Worm (Caenorhabditis elegans) whole organism, young adult: ENCODE results near the gene mip-2.

Source experiments
- C06A6.2 ChIP-seq: fragments of 200-800 bp; sonication (Bioruptor generic); conservative IDR thresholded peaks from 2 replicates; pipeline ENCODE4 v1.3.6; 2022; ENCODE audit warnings: missing genetic modification characterization, missing compliant biosample characterization
- D2030.7 ChIP-seq: fragments of 200-800 bp; sonication (Bioruptor generic); IDR thresholded peaks from 2 replicates; pipeline ENCODE4 v1.3.6; 2022; ENCODE audit warnings: missing genetic modification reagents, missing genetic modification characterization, missing compliant biosample characterization
- F22D6.2 ChIP-seq: sonication (generic microtip); optimal IDR thresholded peaks from 2 replicates; lab custom pipeline; 2016; ENCODE audit warnings: mild to moderate bottlenecking, missing genetic modification characterization, missing compliant biosample characterization
- F49E8.2 ChIP-seq: sonication (generic microtip); optimal IDR thresholded peaks from 3 replicates; lab custom pipeline; 2017; ENCODE audit warnings: missing genetic modification characterization, mild to moderate bottlenecking, missing compliant biosample characterization, antibody characterized with exemption, moderate library complexity; ENCODE audit not compliant: insufficient read depth
- F57C9.4 ChIP-seq: sonication (generic microtip); optimal IDR thresholded peaks from 2 replicates; lab custom pipeline; 2017; ENCODE audit warnings: mild to moderate bottlenecking, missing genetic modification characterization, missing compliant biosample characterization
- K11D2.4 ChIP-seq: fragments of 200-800 bp; sonication (Bioruptor generic); IDR thresholded peaks from 2 replicates; pipeline ENCODE4 v1.3.6; 2022; ENCODE audit warnings: missing genetic modification reagents, missing genetic modification characterization, missing compliant biosample characterization
- Y53F4B.3 ChIP-seq: fragments of 200-800 bp; sonication (Bioruptor generic); IDR thresholded peaks from 2 replicates; pipeline ENCODE4 v1.3.6; 2022; ENCODE audit warnings: missing genetic modification reagents, missing genetic modification characterization, missing compliant biosample characterization
- Y56A3A.18 ChIP-seq: fragments of 200-800 bp; sonication (Bioruptor generic); IDR thresholded peaks from 2 replicates; pipeline ENCODE4 v1.3.6; 2022; ENCODE audit warnings: missing genetic modification reagents, missing genetic modification characterization, missing compliant biosample characterization
- Y67H2A.10 ChIP-seq: fragments of 200-800 bp; sonication (Bioruptor generic); conservative IDR thresholded peaks from 2 replicates; pipeline ENCODE4 v1.3.6; 2022; ENCODE audit warnings: missing genetic modification reagents, missing genetic modification characterization, missing compliant biosample characterization
- Y95B8A.8 ChIP-seq: fragments of 200-800 bp; sonication (Bioruptor generic); IDR thresholded peaks from 2 replicates; pipeline ENCODE4 v1.3.6; 2022; ENCODE audit warnings: missing genetic modification reagents, missing genetic modification characterization, missing compliant biosample characterization
- ZK185.1 ChIP-seq: sonication (generic microtip); optimal IDR thresholded peaks from 2 replicates; lab custom pipeline; 2016; ENCODE audit warnings: mild to moderate bottlenecking, missing genetic modification characterization, missing compliant biosample characterization; ENCODE audit not compliant: poor library complexity, severe bottlenecking
- ama-1 ChIP-seq, 3 experiments: fragments of 150-350 bp in 1 of 3; sonication (generic microtip) in 2 of 3; optimal IDR thresholded peaks; 2 replicates each; lab custom pipeline; 2014 to 2018; ENCODE audit warnings: missing biosample characterization in 2 of 3, missing genetic modification characterization in 2 of 3, missing genetic modification reagents in 2 of 3
- aptf-2 ChIP-seq: fragments of 200-800 bp; sonication (Bioruptor generic); conservative IDR thresholded peaks from 2 replicates; pipeline ENCODE4 v1.3.6; 2022; ENCODE audit warnings: missing genetic modification reagents, missing genetic modification characterization, missing compliant biosample characterization
- atf-7 ChIP-seq: sonication (generic microtip); optimal IDR thresholded peaks from 2 replicates; lab custom pipeline; 2017; ENCODE audit warnings: mild to moderate bottlenecking, missing genetic modification characterization, missing compliant biosample characterization
- attf-6 ChIP-seq: fragments of 200-800 bp; sonication (Bioruptor generic); IDR thresholded peaks from 2 replicates; pipeline ENCODE4 v1.3.6; 2022; ENCODE audit warnings: missing genetic modification reagents, missing genetic modification characterization, missing compliant biosample characterization
- bed-1 ChIP-seq: fragments of 200-800 bp; sonication (Bioruptor generic); IDR thresholded peaks from 2 replicates; pipeline ENCODE4 v1.3.6; 2022; ENCODE audit warnings: missing genetic modification reagents, missing genetic modification characterization, missing compliant biosample characterization
- cebp-1 ChIP-seq, 2 experiments: fragments of 200-800 bp in 1 of 2; sonication (Bioruptor generic) in 1 of 2; sonication (generic microtip) in 1 of 2; IDR thresholded peaks in 1 of 2; optimal IDR thresholded peaks in 1 of 2; 2 replicates each; pipeline versions ENCODE4 v1.3.6 to Lab custom; 2017 to 2022; ENCODE audit warnings: missing compliant biosample characterization in 2 of 2, missing genetic modification characterization in 2 of 2, mild to moderate bottlenecking in 1 of 2, missing genetic modification reagents in 1 of 2, moderate library complexity in 1 of 2
- ceh-40 ChIP-seq: fragments of 200-800 bp; sonication (Bioruptor generic); IDR thresholded peaks from 2 replicates; pipeline ENCODE4 v1.3.6; 2022; ENCODE audit warnings: missing genetic modification characterization, missing compliant biosample characterization
- ceh-58 ChIP-seq: fragments of 200-800 bp; sonication (Bioruptor generic); IDR thresholded peaks from 2 replicates; pipeline ENCODE4 v1.3.6; 2022; ENCODE audit warnings: missing genetic modification characterization, missing compliant biosample characterization
- ceh-91 ChIP-seq: fragments of 200-800 bp; sonication (Bioruptor generic); IDR thresholded peaks from 2 replicates; pipeline ENCODE4 v1.3.6; 2022; ENCODE audit warnings: missing genetic modification reagents, missing genetic modification characterization, missing compliant biosample characterization
- dox-1 ChIP-seq: fragments of 200-800 bp; sonication (Bioruptor generic); IDR thresholded peaks from 2 replicates; pipeline ENCODE4 v1.3.6; 2022; ENCODE audit warnings: missing genetic modification reagents, missing genetic modification characterization, missing compliant biosample characterization
- fkh-3 ChIP-seq: sonication (generic microtip); optimal IDR thresholded peaks from 2 replicates; lab custom pipeline; 2016; ENCODE audit warnings: mild to moderate bottlenecking, missing genetic modification characterization, missing compliant biosample characterization
- gei-17 ChIP-seq: fragments of 200-800 bp; sonication (Bioruptor generic); optimal IDR thresholded peaks from 2 replicates; lab custom pipeline; 2018; ENCODE audit warnings: mild to moderate bottlenecking, missing genetic modification characterization, missing compliant biosample characterization
- hlh-26 ChIP-seq: fragments of 200-800 bp; sonication (Bioruptor generic); conservative IDR thresholded peaks from 2 replicates; pipeline ENCODE4 v1.3.6; 2022; ENCODE audit warnings: missing genetic modification reagents, missing genetic modification characterization, missing compliant biosample characterization
- hmg-1.2 ChIP-seq: fragments of 200-800 bp; sonication (Bioruptor generic); IDR thresholded peaks from 2 replicates; pipeline ENCODE4 v1.3.6; 2022; ENCODE audit warnings: missing genetic modification reagents, missing genetic modification characterization, missing compliant biosample characterization
- hmg-20 ChIP-seq: fragments of 200-800 bp; sonication (Bioruptor generic); IDR thresholded peaks from 2 replicates; pipeline ENCODE4 v1.3.6; 2022; ENCODE audit warnings: missing genetic modification reagents, missing genetic modification characterization, missing compliant biosample characterization
- hrde-1 ChIP-seq: sonication (generic microtip); optimal IDR thresholded peaks from 2 replicates; lab custom pipeline; 2016; ENCODE audit warnings: missing genetic modification characterization, mild to moderate bottlenecking, missing compliant biosample characterization, moderate library complexity, missing genotype, missing genetic modification reagents, borderline replicate concordance
- hsf-1 ChIP-seq: fragments of 200-800 bp; sonication (Bioruptor generic); IDR thresholded peaks from 2 replicates; pipeline ENCODE4 v1.3.6; 2022; ENCODE audit warnings: missing genetic modification reagents, missing genetic modification characterization, missing compliant biosample characterization
- lag-1 ChIP-seq: fragments of 200-800 bp; sonication (Bioruptor generic); IDR thresholded peaks from 2 replicates; pipeline ENCODE4 v1.3.6; 2022; ENCODE audit warnings: missing genetic modification reagents, missing genetic modification characterization, missing compliant biosample characterization
- madf-10 ChIP-seq: sonication (generic microtip); optimal IDR thresholded peaks from 2 replicates; lab custom pipeline; 2016; ENCODE audit warnings: mild to moderate bottlenecking, missing genetic modification characterization, missing compliant biosample characterization
- mcd-1 ChIP-seq: fragments of 200-800 bp; sonication (Bioruptor generic); IDR thresholded peaks from 2 replicates; pipeline ENCODE4 v1.3.6; 2022; ENCODE audit warnings: missing genetic modification reagents, missing genetic modification characterization, missing compliant biosample characterization
- mxl-1 ChIP-seq: sonication (generic microtip); optimal IDR thresholded peaks from 2 replicates; lab custom pipeline; 2016; ENCODE audit warnings: missing genetic modification characterization, missing compliant biosample characterization
- nfyb-1 ChIP-seq: fragments of 200-800 bp; sonication (Bioruptor generic); IDR thresholded peaks from 2 replicates; pipeline ENCODE4 v1.3.6; 2022; ENCODE audit warnings: missing genetic modification reagents, missing genetic modification characterization, missing compliant biosample characterization
- nhr-179 ChIP-seq: sonication (generic microtip); optimal IDR thresholded peaks from 2 replicates; lab custom pipeline; 2016; ENCODE audit warnings: mild to moderate bottlenecking, missing genetic modification characterization, missing compliant biosample characterization
- rcor-1 ChIP-seq: fragments of 200-800 bp; sonication (Bioruptor generic); IDR thresholded peaks from 2 replicates; pipeline ENCODE4 v1.3.6; 2022; ENCODE audit warnings: missing genetic modification reagents, missing genetic modification characterization, missing compliant biosample characterization
- rec-8 ChIP-seq, 2 experiments: sonication (generic microtip); optimal IDR thresholded peaks; 2 replicates each; lab custom pipeline; 2016; ENCODE audit warnings: mild to moderate bottlenecking in 2 of 2, missing genetic modification characterization in 2 of 2, missing genetic modification reagents in 2 of 2, missing genotype in 2 of 2, missing biosample characterization in 1 of 2, missing compliant biosample characterization in 1 of 2, moderate library complexity in 1 of 2
- repo-1 ChIP-seq: sonication (generic microtip); optimal IDR thresholded peaks from 2 replicates; lab custom pipeline; 2017; ENCODE audit warnings: mild to moderate bottlenecking, missing genetic modification characterization, missing compliant biosample characterization
- snpc-1.3 ChIP-seq: sonication (generic microtip); optimal IDR thresholded peaks from 2 replicates; lab custom pipeline; 2017; ENCODE audit warnings: missing genetic modification characterization, mild to moderate bottlenecking, missing compliant biosample characterization, antibody characterized with exemption, moderate library complexity, missing genotype, missing genetic modification reagents; ENCODE audit not compliant: insufficient read depth
- sptf-2 ChIP-seq: fragments of 200-800 bp; sonication (Bioruptor generic); optimal IDR thresholded peaks from 2 replicates; lab custom pipeline; 2018; ENCODE audit warnings: mild to moderate bottlenecking, missing genetic modification characterization, missing compliant biosample characterization
- xnd-1 ChIP-seq: sonication (generic microtip); optimal IDR thresholded peaks from 2 replicates; lab custom pipeline; 2016; ENCODE audit warnings: missing genotype, missing genetic modification reagents, missing genetic modification characterization, missing compliant biosample characterization
- ztf-18 ChIP-seq: sonication (generic microtip); optimal IDR thresholded peaks from 2 replicates; lab custom pipeline; 2016; ENCODE audit warnings: missing genotype, mild to moderate bottlenecking, missing genetic modification characterization, missing compliant biosample characterization
- ztf-25 ChIP-seq: fragments of 200-800 bp; sonication (Bioruptor generic); IDR thresholded peaks from 2 replicates; pipeline ENCODE4 v1.3.6; 2022; ENCODE audit warnings: missing genetic modification reagents, missing genetic modification characterization, missing compliant biosample characterization
- ztf-6 ChIP-seq: fragments of 200-800 bp; sonication (Bioruptor generic); IDR thresholded peaks from 2 replicates; pipeline ENCODE4 v1.3.6; 2022; ENCODE audit warnings: missing genetic modification reagents, missing genetic modification characterization, missing compliant biosample characterization

Gene mip-2

ce11 chrV:13657291-13657690, 14.5 kb downstream of the mip-2 start (continued):
- TF ChIP-seq hlh-26 (GFP tag; lab: Robert Waterston, UW) (no peak), ztf-25 (GFP tag; lab: Robert Waterston, UW) (no peak), hrde-1 (no peak), xnd-1 (no peak), ama-1 (optimal IDR thresholded peaks at IDR 0.05; lab: Kevin White, UChicago) (no peak), ama-1 (GFP tag; optimal IDR thresholded peaks at IDR 0.05; lab: Kevin White, UChicago) (no peak), hmg-20 (GFP tag; lab: Robert Waterston, UW) (no peak), ztf-18 (tag; lab: Kevin White, UChicago) (no peak), dox-1 (no peak), nhr-179 (tag; lab: Kevin White, UChicago) (no peak), snpc-1.3 (tag; lab: Kevin White, UChicago) (no peak), Y53F4B.3 (no peak), F22D6.2 (tag; lab: Kevin White, UChicago) (no peak), ZK185.1 (tag; lab: Kevin White, UChicago) (no peak), lag-1 (GFP tag; lab: Robert Waterston, UW) (peak; percentile 70; the same call in 1 of the 2 replicates), Y95B8A.8 (GFP tag; lab: Robert Waterston, UW) (0 out of 2 replicates have a peak, but pooled peaks have one; percentile 21), sptf-2 (GFP tag; lab: Kevin White, UChicago) (no peak), repo-1 (no peak), D2030.7 (no peak), ztf-6 (no peak), rec-8 (tag; optimal IDR thresholded peaks at IDR 0.05; lab: Kevin White, UChicago) (no peak), rcor-1 (GFP tag; lab: Robert Waterston, UW) (peak; percentile 14; the same call in 1 of the 2 replicates), fkh-3 (tag; lab: Kevin White, UChicago) (no peak), ceh-91 (GFP tag; lab: Robert Waterston, UW) (no peak), nfyb-1 (GFP tag; lab: Robert Waterston, UW) (peak; percentile 55; the same call in 1 of the 2 replicates), F49E8.2 (tag; lab: Kevin White, UChicago) (no peak), ceh-58 (GFP tag; lab: Robert Waterston, UW) (no peak), aptf-2 (GFP tag; lab: Robert Waterston, UW) (no peak), hmg-1.2 (GFP tag; lab: Robert Waterston, UW) (peak; percentile 28; the same call in 1 of the 2 replicates), mxl-1 (tag; lab: Kevin White, UChicago) (no peak), mcd-1 (peak; percentile 15; the same call in 1 of the 2 replicates), Y67H2A.10 (no peak), bed-1 (GFP tag; lab: Robert Waterston, UW) (no peak), ceh-40 (GFP tag; lab: Robert Waterston, UW) (no peak), attf-6 (GFP tag; lab: Robert Waterston, UW) (no peak)
- TF ChIP-seq, all 124 proteins: peak for 33

ce11 chrV:13656346-13657254, 15.2 kb downstream of the mip-2 start:
- TF ChIP-seq F57C9.4 (tag; lab: Kevin White, UChicago) = no peak
- TF ChIP-seq K11D2.4 = no peak; the same call in 1 of the 2 replicates
- peak; percentile 70; the same call in 1 of the 2 replicates for TF ChIP-seq Y56A3A.18 (GFP tag; lab: Robert Waterston, UW)
- TF ChIP-seq F49E8.2 (tag; lab: Kevin White, UChicago) = no peak
- TF ChIP-seq C06A6.2 (GFP tag; lab: Robert Waterston, UW) = peak; percentile 31; the same call in 1 of the 2 replicates
- peak; percentile 44; the same call in 1 of the 2 replicates for TF ChIP-seq mcd-1
- no peak for TF ChIP-seq Y53F4B.3
- no peak for TF ChIP-seq gei-17 (GFP tag; lab: Kevin White, UChicago)
- peak; percentile 76 for TF ChIP-seq ama-1 (optimal IDR thresholded peaks at IDR 0.05; lab: Kevin White, UChicago)
- no peak for TF ChIP-seq ama-1 (GFP tag; optimal IDR thresholded peaks at IDR 0.05; lab: Kevin White, UChicago)
- TF ChIP-seq hsf-1 (GFP tag; lab: Robert Waterston, UW) = 0 out of 2 replicates have a peak, but pooled peaks have one; percentile 7
- TF ChIP-seq madf-10 (tag; lab: Kevin White, UChicago) = peak; percentile 47
- peak; percentile 71; the same call in 1 of the 2 replicates for TF ChIP-seq nfyb-1 (GFP tag; lab: Robert Waterston, UW)
- peak; percentile 68 for TF ChIP-seq atf-7 (tag; lab: Kevin White, UChicago)
- peak; percentile 33; the same call in 1 of the 2 replicates for TF ChIP-seq cebp-1 (GFP tag; IDR thresholded peaks at IDR 0.05; lab: Robert Waterston, UW)
- peak; percentile 43 for TF ChIP-seq cebp-1 (tag; optimal IDR thresholded peaks at IDR 0.05; lab: Kevin White, UChicago)
- no peak for TF ChIP-seq ceh-91 (GFP tag; lab: Robert Waterston, UW)
- no peak for TF ChIP-seq xnd-1
